Worm (Caenorhabditis elegans) whole organism, late embryonic: ENCODE data around the gene T13F2.6.

Experiments used
- F13H6.1 ChIP-seq: sonication (generic microtip); optimal IDR thresholded peaks from 2 replicates; lab custom pipeline; 2016; ENCODE audit warnings: missing genetic modification characterization, missing compliant biosample characterization
- T23F11.4 ChIP-seq: fragments of 200-800 bp; sonication (Bioruptor generic); optimal IDR thresholded peaks from 2 replicates; lab custom pipeline; 2018; ENCODE audit warnings: mild to moderate bottlenecking, missing genetic modification characterization, missing compliant biosample characterization
- Y22D7AL.16 ChIP-seq: sonication (generic microtip); optimal IDR thresholded peaks from 2 replicates; lab custom pipeline; 2016; ENCODE audit warnings: missing genetic modification characterization, missing compliant biosample characterization
- ahr-1 ChIP-seq: sonication (generic microtip); optimal IDR thresholded peaks from 2 replicates; lab custom pipeline; 2016; ENCODE audit warnings: missing genetic modification characterization, missing compliant biosample characterization
- ama-1 ChIP-seq: fragments of 150-350 bp; optimal IDR thresholded peaks from 2 replicates; lab custom pipeline; 2014
- ceh-14 ChIP-seq: sonication (generic microtip); optimal IDR thresholded peaks from 2 replicates; lab custom pipeline; 2016; ENCODE audit warnings: missing genotype, missing genetic modification characterization, missing compliant biosample characterization
- ceh-19 ChIP-seq: fragments of 200-800 bp; sonication (Bioruptor generic); optimal IDR thresholded peaks from 2 replicates; lab custom pipeline; 2018; ENCODE audit warnings: mild to moderate bottlenecking, missing genetic modification characterization, missing compliant biosample characterization
- ceh-22 ChIP-seq: sonication (generic microtip); optimal IDR thresholded peaks from 2 replicates; lab custom pipeline; 2017; ENCODE audit warnings: missing biosample characterization, missing genetic modification characterization
- ceh-24 ChIP-seq: sonication (generic microtip); optimal IDR thresholded peaks from 2 replicates; lab custom pipeline; 2016; ENCODE audit warnings: mild to moderate bottlenecking, missing genetic modification characterization, missing compliant biosample characterization
- ceh-30 ChIP-seq: fragments of 150-350 bp; optimal IDR thresholded peaks from 2 replicates; lab custom pipeline; 2014; ENCODE audit warnings: missing biosample characterization, missing genetic modification characterization
- ceh-31 ChIP-seq: sonication (generic microtip); optimal IDR thresholded peaks from 2 replicates; lab custom pipeline; 2016; ENCODE audit warnings: missing genetic modification characterization, missing compliant biosample characterization
- ceh-34 ChIP-seq: sonication (generic microtip); optimal IDR thresholded peaks from 2 replicates; lab custom pipeline; 2016; ENCODE audit warnings: mild to moderate bottlenecking, missing genetic modification characterization, missing compliant biosample characterization
- che-1 ChIP-seq: sonication (generic microtip); optimal IDR thresholded peaks from 2 replicates; lab custom pipeline; 2016; ENCODE audit warnings: mild to moderate bottlenecking, missing genetic modification characterization, missing compliant biosample characterization
- dmd-4 ChIP-seq: sonication (generic microtip); optimal IDR thresholded peaks from 2 replicates; lab custom pipeline; 2016; ENCODE audit warnings: borderline replicate concordance, missing genetic modification characterization, missing compliant biosample characterization
- dve-1 ChIP-seq: sonication (generic microtip); optimal IDR thresholded peaks from 2 replicates; lab custom pipeline; 2017; ENCODE audit warnings: antibody characterized with exemption, mild to moderate bottlenecking, missing genetic modification characterization, missing compliant biosample characterization
- elt-2 ChIP-seq: sonication (generic microtip); optimal IDR thresholded peaks from 2 replicates; lab custom pipeline; 2016; ENCODE audit warnings: missing genetic modification reagents, missing genetic modification characterization, missing compliant biosample characterization
- elt-4 ChIP-seq: sonication (generic microtip); optimal IDR thresholded peaks from 2 replicates; lab custom pipeline; 2016; ENCODE audit warnings: missing genetic modification characterization, missing compliant biosample characterization
- ets-4 ChIP-seq: sonication (generic microtip); optimal IDR thresholded peaks from 2 replicates; lab custom pipeline; 2016; ENCODE audit warnings: missing genetic modification characterization, missing compliant biosample characterization
- eyg-1 ChIP-seq: sonication (generic microtip); optimal IDR thresholded peaks from 2 replicates; lab custom pipeline; 2016; ENCODE audit warnings: missing genotype, missing genetic modification characterization, missing compliant biosample characterization
- fax-1 ChIP-seq: sonication (generic microtip); optimal IDR thresholded peaks from 2 replicates; lab custom pipeline; 2016; ENCODE audit warnings: missing genotype, missing genetic modification characterization, missing compliant biosample characterization
- fkh-10 ChIP-seq: fragments of 150-350 bp; optimal IDR thresholded peaks from 2 replicates; lab custom pipeline; 2014; ENCODE audit warnings: missing biosample characterization, missing genetic modification reagents, missing genetic modification characterization
- gmeb-2 ChIP-seq: sonication (generic microtip); optimal IDR thresholded peaks from 2 replicates; lab custom pipeline; 2016; ENCODE audit warnings: missing genetic modification characterization, inconsistent platforms, missing compliant biosample characterization
- lin-11 ChIP-seq: fragments of 200-800 bp; sonication (Bioruptor generic); optimal IDR thresholded peaks from 2 replicates; lab custom pipeline; 2018; ENCODE audit warnings: mild to moderate bottlenecking, missing genetic modification characterization, missing compliant biosample characterization
- nhr-11 ChIP-seq: fragments of 150-350 bp; optimal IDR thresholded peaks from 2 replicates; lab custom pipeline; 2014; ENCODE audit warnings: missing biosample characterization, missing genetic modification characterization
- nhr-232 ChIP-seq: sonication (generic microtip); optimal IDR thresholded peaks from 2 replicates; lab custom pipeline; 2016; ENCODE audit warnings: missing genetic modification characterization, missing compliant biosample characterization
- odd-2 ChIP-seq: sonication (generic microtip); optimal IDR thresholded peaks from 2 replicates; lab custom pipeline; 2017; ENCODE audit warnings: antibody characterized with exemption, mild to moderate bottlenecking, missing genetic modification characterization, missing compliant biosample characterization
- pag-3 ChIP-seq: sonication (generic microtip); optimal IDR thresholded peaks from 2 replicates; lab custom pipeline; 2016; ENCODE audit warnings: missing compliant biosample characterization, missing genetic modification characterization, borderline replicate concordance
- pat-9 ChIP-seq: fragments of 200-800 bp; sonication (Bioruptor generic); optimal IDR thresholded peaks from 2 replicates; lab custom pipeline; 2018; ENCODE audit warnings: mild to moderate bottlenecking, missing genetic modification characterization, moderate library complexity, missing compliant biosample characterization
- pha-4 ChIP-seq: fragments of 150-350 bp; optimal IDR thresholded peaks from 2 replicates; lab custom pipeline; 2018; ENCODE audit warnings: missing biosample characterization, missing genetic modification reagents, missing genetic modification characterization
- pqm-1 ChIP-seq: sonication (generic microtip); optimal IDR thresholded peaks from 2 replicates; lab custom pipeline; 2016; ENCODE audit warnings: missing genetic modification characterization, missing compliant biosample characterization
- pros-1 ChIP-seq: fragments of 150-350 bp; optimal IDR thresholded peaks from 2 replicates; lab custom pipeline; 2014; ENCODE audit warnings: missing biosample characterization, missing genetic modification reagents, missing genetic modification characterization
- ref-2 ChIP-seq: sonication (generic microtip); optimal IDR thresholded peaks from 2 replicates; lab custom pipeline; 2016; ENCODE audit warnings: missing genetic modification characterization, missing compliant biosample characterization
- rnt-1 ChIP-seq: sonication (generic microtip); optimal IDR thresholded peaks from 2 replicates; lab custom pipeline; 2016; ENCODE audit warnings: missing genetic modification characterization, missing compliant biosample characterization
- sox-4 ChIP-seq: sonication (generic microtip); optimal IDR thresholded peaks from 2 replicates; lab custom pipeline; 2017; ENCODE audit warnings: mild to moderate bottlenecking, missing genetic modification characterization, inconsistent platforms, missing compliant biosample characterization
- tbx-7 ChIP-seq: sonication (generic microtip); optimal IDR thresholded peaks from 2 replicates; lab custom pipeline; 2016; ENCODE audit warnings: missing genotype, missing genetic modification characterization, missing compliant biosample characterization
- ttx-3 ChIP-seq: sonication (generic microtip); optimal IDR thresholded peaks from 2 replicates; lab custom pipeline; 2016; ENCODE audit warnings: missing genetic modification reagents, missing genetic modification characterization, missing compliant biosample characterization
- unc-3 ChIP-seq, 2 experiments: fragments of 200-800 bp in 1 of 2; sonication (Bioruptor generic) in 1 of 2; sonication (generic microtip) in 1 of 2; conservative IDR thresholded peaks in 1 of 2; optimal IDR thresholded peaks in 1 of 2; 2 replicates each; pipeline versions ENCODE4 v1.3.6 to Lab custom; 2016 to 2022; ENCODE audit warnings: missing compliant biosample characterization in 2 of 2, missing genetic modification characterization in 2 of 2, missing genetic modification reagents in 1 of 2
- unc-55 ChIP-seq: sonication (generic microtip); optimal IDR thresholded peaks from 2 replicates; lab custom pipeline; 2017; ENCODE audit warnings: missing biosample characterization, missing genetic modification reagents, missing genetic modification characterization
- unc-86 ChIP-seq: sonication (generic microtip); optimal IDR thresholded peaks from 2 replicates; lab custom pipeline; 2016; ENCODE audit warnings: missing genetic modification characterization, missing compliant biosample characterization
- zip-5 ChIP-seq: sonication (generic microtip); optimal IDR thresholded peaks from 2 replicates; lab custom pipeline; 2016; ENCODE audit warnings: missing genetic modification characterization, missing compliant biosample characterization

Gene T13F2.6

DNA sequence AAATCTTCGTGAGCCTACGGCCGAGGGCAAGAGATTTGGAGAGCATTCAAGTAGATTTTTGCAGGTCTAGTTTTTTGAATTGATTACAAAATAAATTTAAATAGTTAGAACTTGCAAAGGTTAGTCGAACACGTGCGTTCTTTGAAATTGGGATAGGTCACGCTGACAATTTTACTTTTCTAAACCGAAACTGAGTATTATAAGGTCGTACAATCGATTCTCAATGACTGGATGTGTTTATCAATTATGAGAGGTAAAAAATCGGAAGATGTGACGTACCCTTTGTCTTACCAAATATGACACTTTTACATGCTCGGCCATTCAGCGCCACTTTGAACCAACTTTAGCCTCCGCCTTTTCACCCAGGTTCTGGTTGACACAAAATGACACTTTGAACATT lies 31.4 kb upstream of the T13F2.6 start, which contains the start of gene C28D4.5:
C28D4.5 (minus strand) TSS at position 101 of the 400 bp plus-strand sequence.
- TF ChIP-seq gmeb-2 (tag; lab: Kevin White, UChicago) = no peak
- TF ChIP-seq pat-9 (tag; lab: Kevin White, UChicago) = no peak
- TF ChIP-seq unc-3 (GFP tag; conservative IDR thresholded peaks at IDR 0.05; lab: Robert Waterston, UW) = no peak
- TF ChIP-seq unc-3 (tag; optimal IDR thresholded peaks at IDR 0.05; lab: Kevin White, UChicago) = no peak
- TF ChIP-seq nhr-11 (tag; lab: Kevin White, UChicago) = no peak
- no peak for TF ChIP-seq elt-4 (tag; lab: Kevin White, UChicago)
- TF ChIP-seq Y22D7AL.16 (tag; lab: Kevin White, UChicago) = no peak
- no peak for TF ChIP-seq pha-4 (tag; lab: Kevin White, UChicago)
- no peak for TF ChIP-seq ceh-22 (tag; lab: Kevin White, UChicago)
- TF ChIP-seq tbx-7 (tag; lab: Kevin White, UChicago) = no peak
- TF ChIP-seq T23F11.4 (GFP tag; lab: Kevin White, UChicago) = no peak
- no peak for TF ChIP-seq elt-2 (tag; lab: Kevin White, UChicago)
- TF ChIP-seq che-1 (tag; lab: Kevin White, UChicago) = no peak
- no peak for TF ChIP-seq sox-4
- TF ChIP-seq dve-1 = no peak

DNA sequence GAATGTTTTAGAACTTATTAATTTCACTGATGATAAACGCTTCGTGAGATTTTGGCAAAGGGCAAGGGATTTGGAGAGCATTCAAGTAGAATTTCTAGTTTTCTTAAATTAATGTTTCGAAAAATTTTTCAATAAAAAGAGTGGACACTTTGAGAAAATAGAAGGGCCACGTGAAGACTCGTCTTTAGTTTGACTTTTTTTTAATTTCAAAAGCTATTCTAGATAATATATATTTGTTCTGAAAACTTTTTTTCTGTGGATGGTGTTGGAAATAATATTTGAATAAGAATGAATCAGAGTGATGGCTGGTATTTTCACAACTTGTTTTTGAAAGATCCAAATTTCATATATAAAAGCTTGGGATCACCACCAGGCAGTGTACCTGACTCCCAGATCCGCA lies 29.8 kb upstream of the T13F2.6 start, which contains the start of gene C28D4.8:
C28D4.8 (minus strand) TSS at position 101 of the 400 bp plus-strand sequence.
- TF ChIP-seq unc-55 (GFP tag; lab: Kevin White, UChicago) (no peak), F13H6.1 (tag; lab: Kevin White, UChicago) (no peak), unc-3 (GFP tag; conservative IDR thresholded peaks at IDR 0.05; lab: Robert Waterston, UW) (no peak), unc-3 (tag; optimal IDR thresholded peaks at IDR 0.05; lab: Kevin White, UChicago) (no peak), pat-9 (tag; lab: Kevin White, UChicago) (no peak), fax-1 (no peak), ceh-30 (tag; lab: Kevin White, UChicago) (no peak), ceh-24 (tag; lab: Kevin White, UChicago) (no peak), pqm-1 (tag; lab: Kevin White, UChicago) (no peak), eyg-1 (no peak), zip-5 (tag; lab: Kevin White, UChicago) (no peak), ref-2 (tag; lab: Kevin White, UChicago) (no peak), ama-1 (lab: Kevin White, UChicago) (no peak), ceh-31 (no peak), dmd-4 (tag; lab: Kevin White, UChicago) (no peak), ets-4 (tag; lab: Kevin White, UChicago) (no peak), odd-2 (tag; lab: Kevin White, UChicago) (no peak), Y22D7AL.16 (tag; lab: Kevin White, UChicago) (no peak)
- TF ChIP-seq, all 69 proteins: peak for 0

DNA sequence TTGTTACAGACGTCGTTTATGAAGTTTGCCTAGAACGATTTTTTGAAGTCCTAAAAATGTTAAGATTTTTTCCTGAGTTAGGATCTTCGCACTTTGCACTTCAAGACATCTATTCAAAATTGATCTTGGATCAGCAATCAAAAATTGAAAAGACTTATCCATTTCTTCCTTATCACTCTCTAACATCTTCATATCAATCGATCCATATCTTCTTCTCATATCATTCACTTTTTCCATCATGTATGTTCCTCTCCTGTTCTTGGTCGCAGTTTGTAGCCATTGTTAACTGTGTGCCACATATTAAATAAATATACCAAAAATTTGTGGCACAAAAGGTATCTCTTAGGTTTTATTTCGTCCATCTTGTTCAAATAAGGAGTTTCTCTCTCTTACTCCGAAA lies 22.4 kb upstream of the T13F2.6 start:
- TF ChIP-seq ceh-14 (tag; lab: Kevin White, UChicago) (no peak), eyg-1 (no peak), ceh-31 (no peak), ttx-3 (tag; lab: Kevin White, UChicago) (no peak), ahr-1 (no peak), pat-9 (tag; lab: Kevin White, UChicago) (no peak), pros-1 (tag; lab: Kevin White, UChicago) (no peak), unc-86 (tag; lab: Kevin White, UChicago) (no peak), fax-1 (no peak), fkh-10 (GFP tag; lab: Kevin White, UChicago) (no peak), lin-11 (tag; lab: Kevin White, UChicago) (no peak), pag-3 (no peak), nhr-232 (tag; lab: Kevin White, UChicago) (no peak), rnt-1 (tag; lab: Kevin White, UChicago) (no peak), gmeb-2 (tag; lab: Kevin White, UChicago) (no peak), ceh-34 (tag; lab: Kevin White, UChicago) (no peak), ceh-19 (GFP tag; lab: Kevin White, UChicago) (no peak), tbx-7 (tag; lab: Kevin White, UChicago) (no peak), dve-1 (no peak), ceh-30 (tag; lab: Kevin White, UChicago) (no peak)
